Worm (Caenorhabditis elegans): ENCODE data around the gene srh-46.

srh-46 gene

DNA sequence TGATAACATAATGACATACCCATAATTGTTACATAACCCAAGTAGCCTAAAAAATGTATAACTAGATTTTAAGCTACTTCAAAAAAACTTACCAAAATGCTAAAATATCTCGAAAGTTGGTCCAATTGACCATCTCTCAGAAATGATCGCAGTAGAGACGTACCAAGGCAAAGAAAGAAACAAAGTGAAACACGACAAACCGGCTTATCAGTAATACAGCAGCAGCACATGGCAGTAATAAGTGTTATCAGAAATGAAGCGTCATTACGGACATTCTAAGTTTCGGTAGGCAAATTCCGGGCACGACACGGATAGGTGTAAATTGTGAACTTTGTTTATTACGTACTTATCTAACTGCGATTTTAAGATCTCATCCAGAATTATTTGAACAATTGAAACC, 37.2 kb downstream of the srh-46 start, which contains the start of gene cln-3.1:
TSS of gene cln-3.1 (minus strand) at position 171 of the 400 bp plus-strand sequence.
- TF ChIP-seq F13H6.1 (tag; optimal IDR thresholded peaks at IDR 0.05) (no peak), ceh-82 (tag; optimal IDR thresholded peaks at IDR 0.05) (no peak), nhr-10 (tag; optimal IDR thresholded peaks at IDR 0.05) (no peak), fos-1 (tag; optimal IDR thresholded peaks at IDR 0.05) (peak; percentile 83), sma-9 (GFP tag; optimal IDR thresholded peaks at IDR 0.05) (peak; percentile 29), sma-9 (tag; optimal IDR thresholded peaks at IDR 0.05) (no peak), nhr-12 (tag; optimal IDR thresholded peaks at IDR 0.05) (no peak), ZK546.5 (tag; optimal IDR thresholded peaks at IDR 0.05) (no peak), sma-3 (GFP tag; optimal IDR thresholded peaks at IDR 0.05) (no peak), aly-2 (tag; optimal IDR thresholded peaks at IDR 0.05) (no peak), nhr-129 (tag; optimal IDR thresholded peaks at IDR 0.05) (no peak), dmd-4 (tag; optimal IDR thresholded peaks at IDR 0.05) (no peak), peb-1 (tag; optimal IDR thresholded peaks at IDR 0.05) (no peak), lin-39 (tag; optimal IDR thresholded peaks at IDR 0.05) (no peak), mab-5 (tag; optimal IDR thresholded peaks at IDR 0.05) (no peak), skn-1 (tag; optimal IDR thresholded peaks at IDR 0.05) (no peak), mdl-1 (tag; optimal IDR thresholded peaks at IDR 0.05) (no peak), lin-13 (GFP tag; optimal IDR thresholded peaks at IDR 0.05) (no peak)

DNA sequence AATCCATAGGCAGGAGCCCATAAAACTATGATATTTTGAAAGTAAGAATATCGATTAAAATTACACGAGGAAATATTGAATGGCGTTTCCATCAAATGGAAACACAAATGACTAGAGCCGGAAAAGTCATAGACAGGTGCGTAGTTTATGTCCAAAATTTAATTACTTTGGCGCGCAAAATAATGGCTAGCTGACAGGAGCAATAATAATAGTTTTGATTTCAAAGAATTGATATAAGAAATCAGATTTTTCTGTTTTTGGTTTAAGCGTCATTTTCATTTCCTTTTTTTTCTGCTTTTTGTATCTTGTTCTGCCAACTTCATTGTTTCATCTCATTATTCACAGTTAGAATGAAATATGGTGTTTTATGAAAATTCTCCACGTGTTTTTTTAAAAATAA, 39.7 kb downstream of the srh-46 start, which contains the start of gene F07B10.4:
TSS of gene F07B10.4 (minus strand) at position 101 of the 400 bp plus-strand sequence.
- TF ChIP-seq ztf-1 (GFP tag; conservative IDR thresholded peaks at IDR 0.05): no peak
- TF ChIP-seq snpc-4 (tag; optimal IDR thresholded peaks at IDR 0.05): no peak

DNA sequence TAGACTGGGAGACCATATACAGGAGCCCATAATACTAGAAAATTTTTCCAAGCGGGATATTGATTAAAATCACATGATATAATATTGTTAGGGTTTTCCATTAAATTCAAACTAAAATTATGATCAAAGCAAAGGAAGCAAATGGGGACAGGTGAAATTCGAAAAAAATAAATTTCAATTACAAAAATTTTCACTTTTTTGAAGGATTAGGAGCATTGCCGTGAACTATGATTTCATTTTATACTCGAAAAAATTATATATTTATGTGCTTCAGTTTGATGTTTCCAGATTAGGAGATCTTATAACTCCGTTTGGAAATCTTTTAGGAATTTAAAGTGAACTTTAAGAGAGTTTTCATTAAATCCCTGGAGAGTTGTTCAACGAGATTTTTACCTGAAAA, 42.1 kb downstream of the srh-46 start, which contains the start of gene F07B10.7:
TSS of gene F07B10.7 (minus strand) at position 101 of the 400 bp plus-strand sequence.
- TF ChIP-seq zag-1 (tag; optimal IDR thresholded peaks at IDR 0.05): no peak
- TF ChIP-seq C34F6.9 (tag; optimal IDR thresholded peaks at IDR 0.05): no peak
- TF ChIP-seq fos-1 (tag; optimal IDR thresholded peaks at IDR 0.05): no peak
- TF ChIP-seq nhr-6 (tag; optimal IDR thresholded peaks at IDR 0.05): no peak
- no peak for TF ChIP-seq lin-13 (GFP tag; optimal IDR thresholded peaks at IDR 0.05)
- TF ChIP-seq R02D3.7 (tag; optimal IDR thresholded peaks at IDR 0.05): no peak
- no peak for TF ChIP-seq nhr-25 (tag; optimal IDR thresholded peaks at IDR 0.05)
- TF ChIP-seq mbf-1 (tag; optimal IDR thresholded peaks at IDR 0.05): no peak
- TF ChIP-seq elt-3 (tag; optimal IDR thresholded peaks at IDR 0.05): no peak
- no peak for TF ChIP-seq nhr-11 (tag; optimal IDR thresholded peaks at IDR 0.05)
- TF ChIP-seq egl-27 (tag; optimal IDR thresholded peaks at IDR 0.05): no peak
- no peak for TF ChIP-seq ama-1 (optimal IDR thresholded peaks at IDR 0.05)
- no peak for TF ChIP-seq lsy-2 (tag; optimal IDR thresholded peaks at IDR 0.05)

DNA sequence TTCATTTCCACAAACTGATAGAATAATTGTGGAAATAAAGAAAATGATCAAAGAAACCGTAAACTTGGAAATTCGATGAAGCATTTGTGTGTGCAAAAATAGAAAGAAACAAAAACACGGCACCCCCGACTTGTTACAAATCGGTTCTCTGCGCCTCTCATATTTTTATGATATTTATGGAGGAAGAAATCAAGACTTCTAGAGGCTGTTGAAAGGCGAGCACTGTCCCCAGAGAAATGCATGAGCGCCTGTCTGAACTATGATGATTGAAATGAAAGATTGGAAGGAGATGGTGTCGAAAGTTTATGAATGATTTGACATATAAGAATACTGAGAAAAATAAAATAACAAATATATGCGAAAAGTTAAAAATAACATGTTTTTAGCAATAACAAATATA, 43.8 kb downstream of the srh-46 start, which contains the start of gene lgc-36:
TSS of gene lgc-36 (minus strand) at position 101 of the 400 bp plus-strand sequence.
- no peak for TF ChIP-seq mdl-1 (tag; optimal IDR thresholded peaks at IDR 0.05)
- no peak for TF ChIP-seq unc-55 (GFP tag; optimal IDR thresholded peaks at IDR 0.05)
- no peak for TF ChIP-seq ztf-1 (GFP tag; conservative IDR thresholded peaks at IDR 0.05)
- no peak for TF ChIP-seq nhr-12 (tag; optimal IDR thresholded peaks at IDR 0.05)
- no peak for TF ChIP-seq nhr-10 (tag; optimal IDR thresholded peaks at IDR 0.05)
- no peak for TF ChIP-seq mab-5 (tag; optimal IDR thresholded peaks at IDR 0.05)
- no peak for TF ChIP-seq Y55F3AM.14 (GFP tag; optimal IDR thresholded peaks at IDR 0.05)
- TF ChIP-seq blmp-1 (tag; optimal IDR thresholded peaks at IDR 0.05; ENCODE audit: insufficient read depth): no peak
- TF ChIP-seq skn-1 (tag; optimal IDR thresholded peaks at IDR 0.05): no peak
- TF ChIP-seq aly-2 (tag; optimal IDR thresholded peaks at IDR 0.05): no peak
- TF ChIP-seq ztf-4 (tag; optimal IDR thresholded peaks at IDR 0.05): no peak
- no peak for TF ChIP-seq nhr-23 (tag; optimal IDR thresholded peaks at IDR 0.05)
- no peak for TF ChIP-seq unc-62 (GFP tag; optimal IDR thresholded peaks at IDR 0.05)
- TF ChIP-seq dmd-4 (tag; optimal IDR thresholded peaks at IDR 0.05): no peak
- TF ChIP-seq sma-3 (GFP tag; optimal IDR thresholded peaks at IDR 0.05): no peak

DNA sequence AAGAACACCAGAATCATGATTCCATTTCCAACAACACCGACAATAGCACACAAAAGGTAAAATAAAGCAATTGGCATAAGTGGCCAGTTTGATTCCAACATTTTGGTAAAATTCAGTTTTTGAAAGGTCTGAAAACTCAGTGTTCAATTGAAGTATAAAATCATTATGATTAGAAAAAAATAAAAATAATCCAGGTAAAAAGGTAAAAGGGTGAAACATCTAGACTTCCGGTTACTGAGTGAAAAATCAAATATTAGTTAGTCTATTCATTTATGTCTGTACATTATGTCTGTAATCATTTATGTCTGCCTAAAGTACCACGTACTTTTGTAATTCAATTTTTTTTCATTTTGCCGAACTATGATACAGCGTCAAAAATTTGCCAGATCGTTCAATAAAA, 47.7 kb downstream of the srh-46 start, which contains the start of gene srsx-31:
TSS of gene srsx-31 (minus strand) at position 101 of the 400 bp plus-strand sequence.
- no peak for TF ChIP-seq snpc-4 (tag; optimal IDR thresholded peaks at IDR 0.05)
- no peak for TF ChIP-seq nhr-21 (tag; optimal IDR thresholded peaks at IDR 0.05)
- no peak for TF ChIP-seq sma-9 (GFP tag; optimal IDR thresholded peaks at IDR 0.05)
- no peak for TF ChIP-seq sma-9 (tag; optimal IDR thresholded peaks at IDR 0.05)
- TF ChIP-seq unc-55 (GFP tag; optimal IDR thresholded peaks at IDR 0.05): no peak
- TF ChIP-seq unc-62 (GFP tag; optimal IDR thresholded peaks at IDR 0.05): no peak
- no peak for TF ChIP-seq nhr-12 (tag; optimal IDR thresholded peaks at IDR 0.05)
- no peak for TF ChIP-seq nhr-23 (tag; optimal IDR thresholded peaks at IDR 0.05)
- TF ChIP-seq ceh-82 (tag; optimal IDR thresholded peaks at IDR 0.05): no peak
- TF ChIP-seq nhr-77 (tag; optimal IDR thresholded peaks at IDR 0.05): no peak
- TF ChIP-seq C34F6.9 (tag; optimal IDR thresholded peaks at IDR 0.05): no peak
- TF ChIP-seq mbf-1 (tag; optimal IDR thresholded peaks at IDR 0.05): no peak
- no peak for TF ChIP-seq blmp-1 (tag; optimal IDR thresholded peaks at IDR 0.05; ENCODE audit: insufficient read depth)
- TF ChIP-seq nhr-11 (tag; optimal IDR thresholded peaks at IDR 0.05): no peak
- no peak for TF ChIP-seq R02D3.7 (tag; optimal IDR thresholded peaks at IDR 0.05)
- no peak for TF ChIP-seq ztf-11 (tag; optimal IDR thresholded peaks at IDR 0.05)
- no peak for TF ChIP-seq skn-1 (tag; optimal IDR thresholded peaks at IDR 0.05)
- no peak for TF ChIP-seq elt-3 (tag; optimal IDR thresholded peaks at IDR 0.05)
- no peak for TF ChIP-seq lin-39 (tag; optimal IDR thresholded peaks at IDR 0.05)

All from whole organism, L2 larva.